Fruit fly (Drosophila melanogaster): ENCODE data around the gene Sgsf.

dm6 chr3R:12317325-12317724 is 24.1 kb upstream of the Sgsf start:
- no peak for TF ChIP-seq Ets98B (GFP tag; IDR thresholded peaks at IDR 0.05)
- no peak for TF ChIP-seq Pif1A (GFP tag; optimal IDR thresholded peaks at IDR 0.05)
- no peak for TF ChIP-seq CG10348 (GFP tag; IDR thresholded peaks at IDR 0.05)
- no peak for TF ChIP-seq CG34367 (tag; optimal IDR thresholded peaks at IDR 0.05)
- no peak for TF ChIP-seq CG8301 (tag; optimal IDR thresholded peaks at IDR 0.05)

All from whole organism, pupa.